Fruit fly (Drosophila melanogaster) S2 (cell line): ENCODE measurements around the gene CG46427.

Experiments used
- CG8478 ChIP-seq: fragments of >200 bp; optimal IDR thresholded peaks from 2 replicates; lab custom pipeline; 2018
- CTCF ChIP-seq, 2 experiments: fragments of >200 bp; optimal IDR thresholded peaks; 2 replicates each; lab custom pipeline; 2018

dm6 chr3R:12451376-12451775, 12.4 kb upstream of the CG46427 start:
- TF ChIP-seq CTCF (optimal IDR thresholded peaks at IDR 0.05; lab: Kevin White, UChicago) (no peak), CG8478 (lab: Kevin White, UChicago) (no peak)
